Fruit fly (Drosophila melanogaster) whole organism, prepupa: ENCODE data around the gene AnxB9.

Experiments
- Blimp-1 ChIP-seq: fragments of 200-800 bp; sonication (Bioruptor generic); optimal IDR thresholded peaks from 3 replicates; lab custom pipeline; 2017; ENCODE audit warnings: missing biosample characterization, missing genetic modification characterization, mild to moderate bottlenecking, moderate library complexity, missing genetic modification reagents
- CG10631 ChIP-seq: fragments of 200-800 bp; sonication (Bioruptor generic); optimal IDR thresholded peaks from 2 replicates; lab custom pipeline; 2016; ENCODE audit warnings: missing biosample characterization, missing genetic modification characterization
- CG11762 ChIP-seq: fragments of 200-800 bp; sonication (Bioruptor generic); optimal IDR thresholded peaks from 3 replicates; lab custom pipeline; 2016; ENCODE audit warnings: missing biosample characterization, missing genetic modification characterization; ENCODE audit not compliant: insufficient read depth
- CG16779 ChIP-seq: fragments of 200-800 bp; sonication (Bioruptor generic); optimal IDR thresholded peaks from 3 replicates; lab custom pipeline; 2017; ENCODE audit warnings: missing biosample characterization, mild to moderate bottlenecking, missing genetic modification characterization
- CG31627 ChIP-seq: fragments of 200-800 bp; sonication (Bioruptor generic); optimal IDR thresholded peaks from 3 replicates; lab custom pipeline; 2016; ENCODE audit warnings: missing biosample characterization, missing genetic modification characterization
- CG34406 ChIP-seq: fragments of 200-800 bp; sonication (Bioruptor generic); optimal IDR thresholded peaks from 3 replicates; lab custom pipeline; 2016; ENCODE audit warnings: missing biosample characterization, missing genetic modification characterization
- CG3919 ChIP-seq: fragments of 200-800 bp; sonication (Bioruptor generic); optimal IDR thresholded peaks from 3 replicates; lab custom pipeline; 2016; ENCODE audit warnings: missing biosample characterization, missing genetic modification characterization
- CG4318 ChIP-seq: fragments of 200-800 bp; sonication (Bioruptor generic); optimal IDR thresholded peaks from 3 replicates; lab custom pipeline; 2017; ENCODE audit warnings: missing biosample characterization, mild to moderate bottlenecking, missing genetic modification characterization
- CG6163 ChIP-seq: fragments of 200-800 bp; sonication (Bioruptor generic); IDR thresholded peaks from 3 replicates; pipeline ENCODE4 v1.3.6; 2022; ENCODE audit warnings: missing biosample characterization, missing genetic modification characterization
- CG6276 ChIP-seq: fragments of 200-800 bp; sonication (Bioruptor generic); optimal IDR thresholded peaks from 2 replicates; lab custom pipeline; 2017; ENCODE audit warnings: missing biosample characterization, mild to moderate bottlenecking, missing genetic modification characterization
- CG6792 ChIP-seq: fragments of 200-800 bp; sonication (Bioruptor generic); optimal IDR thresholded peaks from 3 replicates; lab custom pipeline; 2016; ENCODE audit warnings: missing biosample characterization, missing genetic modification characterization
- CG6808 ChIP-seq: fragments of 200-800 bp; sonication (Bioruptor generic); optimal IDR thresholded peaks from 3 replicates; lab custom pipeline; 2017; ENCODE audit warnings: missing biosample characterization, missing genetic modification characterization, mild to moderate bottlenecking, moderate library complexity, missing genetic modification reagents
- CG6854 ChIP-seq: fragments of 200-800 bp; sonication (Bioruptor generic); optimal IDR thresholded peaks from 2 replicates; lab custom pipeline; 2017; ENCODE audit warnings: missing biosample characterization, mild to moderate bottlenecking, missing genetic modification characterization
- CG7368 ChIP-seq: fragments of 200-800 bp; sonication (Bioruptor generic); optimal IDR thresholded peaks from 3 replicates; lab custom pipeline; 2016; ENCODE audit warnings: missing biosample characterization, missing genetic modification characterization
- CG8119 ChIP-seq: fragments of 200-800 bp; sonication (Bioruptor generic); IDR thresholded peaks from 3 replicates; pipeline ENCODE4 v1.3.6; 2022; ENCODE audit warnings: missing biosample characterization, missing genetic modification characterization
- CG8319 ChIP-seq: fragments of 200-800 bp; sonication (Bioruptor generic); optimal IDR thresholded peaks from 3 replicates; lab custom pipeline; 2016; ENCODE audit warnings: missing biosample characterization, missing genetic modification characterization
- CG8632 ChIP-seq: fragments of 200-800 bp; sonication (Bioruptor generic); optimal IDR thresholded peaks from 3 replicates; lab custom pipeline; 2016; ENCODE audit warnings: missing biosample characterization, missing genetic modification characterization
- CG9139 ChIP-seq: fragments of 200-800 bp; sonication (Bioruptor generic); optimal IDR thresholded peaks from 3 replicates; lab custom pipeline; 2017; ENCODE audit warnings: missing biosample characterization, mild to moderate bottlenecking, missing genetic modification characterization
- Eip75B ChIP-seq: fragments of 200-800 bp; sonication (Bioruptor generic); optimal IDR thresholded peaks from 3 replicates; lab custom pipeline; 2016; ENCODE audit warnings: missing biosample characterization, missing genetic modification characterization
- Eip78C ChIP-seq: fragments of 200-800 bp; sonication (Bioruptor generic); peaks from one replicate; lab custom pipeline; 2016; ENCODE audit warnings: missing biosample characterization, missing genetic modification characterization
- Eip93F ChIP-seq: fragments of 200-800 bp; sonication (Bioruptor generic); optimal IDR thresholded peaks from 2 replicates; lab custom pipeline; 2016; ENCODE audit warnings: missing biosample characterization, mild to moderate bottlenecking, missing genetic modification characterization
- Ets21C ChIP-seq: fragments of 200-800 bp; sonication (Bioruptor generic); optimal IDR thresholded peaks from 3 replicates; lab custom pipeline; 2016; ENCODE audit warnings: missing biosample characterization, missing genetic modification characterization
- Ets96B ChIP-seq: fragments of 200-800 bp; optimal IDR thresholded peaks from 2 replicates; lab custom pipeline; 2019; ENCODE audit warnings: missing biosample characterization, mild to moderate bottlenecking, missing genetic modification characterization, moderate library complexity
- Gug ChIP-seq: fragments of 200-800 bp; sonication (Bioruptor generic); IDR thresholded peaks from 2 replicates; pipeline ENCODE4 v1.3.6; 2022; ENCODE audit warnings: missing biosample characterization, missing genetic modification characterization
- Hr38 ChIP-seq: sonication (Bioruptor generic); optimal IDR thresholded peaks from 2 replicates; lab custom pipeline; 2016; ENCODE audit warnings: missing biosample characterization, missing genetic modification characterization
- Hr39 ChIP-seq: fragments of 200-800 bp; sonication (Bioruptor generic); optimal IDR thresholded peaks from 2 replicates; lab custom pipeline; 2016; ENCODE audit warnings: missing biosample characterization, missing genetic modification characterization
- Met ChIP-seq: fragments of 200-800 bp; sonication (Bioruptor generic); optimal IDR thresholded peaks from 3 replicates; lab custom pipeline; 2016; ENCODE audit warnings: missing biosample characterization, missing genetic modification characterization
- OdsH ChIP-seq: fragments of 200-800 bp; sonication (Bioruptor generic); optimal IDR thresholded peaks from 3 replicates; lab custom pipeline; 2016; ENCODE audit warnings: missing biosample characterization, missing genetic modification characterization
- Smox ChIP-seq: fragments of 200-800 bp; sonication (Bioruptor generic); optimal IDR thresholded peaks from 3 replicates; lab custom pipeline; 2016; ENCODE audit warnings: missing biosample characterization, missing genetic modification characterization
- Sox102F ChIP-seq: fragments of 200-800 bp; sonication (Bioruptor generic); optimal IDR thresholded peaks from 2 replicates; lab custom pipeline; 2016; ENCODE audit warnings: missing biosample characterization, mild to moderate bottlenecking, missing genetic modification characterization
- Sox14 ChIP-seq: fragments of 200-800 bp; sonication (Bioruptor generic); optimal IDR thresholded peaks from 3 replicates; lab custom pipeline; 2016; ENCODE audit warnings: missing biosample characterization, missing genetic modification characterization
- Sox15 ChIP-seq: fragments of 200-800 bp; sonication (Bioruptor generic); optimal IDR thresholded peaks from 3 replicates; lab custom pipeline; 2016; ENCODE audit warnings: missing biosample characterization, missing genetic modification characterization
- acj6 ChIP-seq: fragments of 200-800 bp; sonication (Bioruptor generic); optimal IDR thresholded peaks from 3 replicates; lab custom pipeline; 2016; ENCODE audit warnings: missing biosample characterization, missing genetic modification characterization
- dsx ChIP-seq: fragments of 200-800 bp; optimal IDR thresholded peaks from 3 replicates; lab custom pipeline; 2019; ENCODE audit warnings: missing biosample characterization, mild to moderate bottlenecking, missing genetic modification characterization, moderate library complexity; ENCODE audit not compliant: poor library complexity, severe bottlenecking
- eg ChIP-seq: fragments of 200-800 bp; sonication (Bioruptor generic); IDR thresholded peaks from 3 replicates; pipeline ENCODE4 v1.3.6; 2022; ENCODE audit warnings: missing biosample characterization, missing genetic modification characterization
- esn ChIP-seq: fragments of 200-800 bp; sonication (Bioruptor generic); optimal IDR thresholded peaks from 2 replicates; lab custom pipeline; 2016; ENCODE audit warnings: missing biosample characterization, mild to moderate bottlenecking, missing genetic modification characterization, moderate library complexity
- fd85E ChIP-seq: fragments of 200-800 bp; sonication (Bioruptor generic); optimal IDR thresholded peaks from 3 replicates; lab custom pipeline; 2016; ENCODE audit warnings: missing biosample characterization, missing genetic modification characterization
- fkh ChIP-seq: fragments of 200-800 bp; sonication (Bioruptor generic); optimal IDR thresholded peaks from 3 replicates; lab custom pipeline; 2017; ENCODE audit warnings: missing biosample characterization, mild to moderate bottlenecking, missing genetic modification characterization, moderate library complexity
- lz ChIP-seq: fragments of 200-800 bp; sonication (Bioruptor generic); optimal IDR thresholded peaks from 3 replicates; lab custom pipeline; 2016; ENCODE audit warnings: missing biosample characterization, missing genetic modification characterization
- net ChIP-seq: fragments of 200-800 bp; sonication (Bioruptor generic); optimal IDR thresholded peaks from 3 replicates; lab custom pipeline; 2016; ENCODE audit warnings: missing biosample characterization, missing genetic modification characterization
- pdm3 ChIP-seq: fragments of 200-800 bp; sonication (Bioruptor generic); optimal IDR thresholded peaks from 3 replicates; lab custom pipeline; 2016; ENCODE audit warnings: missing biosample characterization, missing genetic modification characterization
- salr ChIP-seq, 2 experiments: fragments of 200-800 bp; sonication (Bioruptor generic); optimal IDR thresholded peaks; 3 replicates each; lab custom pipeline; 2016 to 2018; ENCODE audit warnings: missing biosample characterization in 2 of 2, missing genetic modification characterization in 2 of 2, mild to moderate bottlenecking in 1 of 2
- spab ChIP-seq: fragments of 200-800 bp; sonication (Bioruptor generic); optimal IDR thresholded peaks from 2 replicates; lab custom pipeline; 2017; ENCODE audit warnings: missing biosample characterization, mild to moderate bottlenecking, missing genetic modification characterization, missing genetic modification reagents
- ss ChIP-seq, 2 experiments: fragments of 200-800 bp; sonication (Bioruptor generic); optimal IDR thresholded peaks; 2 replicates in 1 of 2; 3 replicates in 1 of 2; lab custom pipeline; 2017 to 2018; ENCODE audit warnings: mild to moderate bottlenecking in 2 of 2, missing biosample characterization in 2 of 2, missing genetic modification characterization in 2 of 2, moderate library complexity in 1 of 2
- svp ChIP-seq: fragments of 200-800 bp; sonication (Bioruptor generic); peaks from one replicate; lab custom pipeline; 2016; ENCODE audit warnings: missing biosample characterization, missing genetic modification characterization

The AnxB9 gene

DNA sequence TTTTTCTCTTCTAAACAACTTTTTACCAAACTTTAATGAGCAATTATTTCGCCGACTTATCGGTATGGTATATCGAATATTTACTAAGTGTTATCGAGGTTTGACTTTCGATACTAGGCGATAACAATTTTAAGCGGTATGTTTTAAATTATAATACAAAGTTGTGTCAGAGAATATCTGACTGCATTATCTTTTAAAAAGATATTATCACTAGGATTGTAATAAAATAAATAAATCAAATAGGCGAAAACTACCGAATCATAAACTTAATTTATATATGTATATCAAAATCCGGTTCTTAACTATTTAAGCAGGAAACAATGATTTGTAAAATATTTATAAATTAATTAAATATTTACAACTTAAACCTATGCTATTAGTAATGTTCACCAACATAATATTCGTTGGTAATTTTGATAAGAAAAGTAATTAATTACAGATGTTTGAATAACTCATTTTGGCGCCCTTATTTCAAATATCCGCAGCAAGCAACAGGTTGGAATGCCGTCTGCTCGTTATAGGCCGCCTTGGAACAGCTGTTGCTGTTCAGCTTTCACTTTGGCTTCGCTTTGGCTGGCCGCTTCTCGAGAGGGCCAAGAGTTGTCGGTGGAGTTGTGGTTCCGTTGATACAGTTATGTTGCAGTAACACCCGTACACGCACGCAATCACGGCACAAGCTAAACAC lies 43.0 kb downstream of the AnxB9 start, which contains the start of the genes Sec15 and rtet (continued):
- TF ChIP-seq Sox15 (GFP tag; lab: Kevin White, UChicago) = no peak
- no peak for TF ChIP-seq CG34406 (GFP tag; lab: Kevin White, UChicago)
- TF ChIP-seq eg = no peak
- no peak for TF ChIP-seq salr (GFP tag; optimal IDR thresholded peaks at IDR 0.05; lab: Kevin White, UChicago)
- TF ChIP-seq fkh (GFP tag; lab: Kevin White, UChicago) = no peak
- no peak for TF ChIP-seq Met
- TF ChIP-seq CG31627 (GFP tag; lab: Kevin White, UChicago) = peak; percentile 47
- no peak for TF ChIP-seq Smox
- no peak for TF ChIP-seq pdm3 (GFP tag; lab: Kevin White, UChicago)
- TF ChIP-seq CG4318 (GFP tag; lab: Kevin White, UChicago) = no peak
- peak; percentile 85 for TF ChIP-seq svp (GFP tag; lab: Kevin White, UChicago)
- TF ChIP-seq Sox14 = peak; percentile 60
- TF ChIP-seq Hr39 (GFP tag; lab: Kevin White, UChicago) = peak; percentile 55

DNA sequence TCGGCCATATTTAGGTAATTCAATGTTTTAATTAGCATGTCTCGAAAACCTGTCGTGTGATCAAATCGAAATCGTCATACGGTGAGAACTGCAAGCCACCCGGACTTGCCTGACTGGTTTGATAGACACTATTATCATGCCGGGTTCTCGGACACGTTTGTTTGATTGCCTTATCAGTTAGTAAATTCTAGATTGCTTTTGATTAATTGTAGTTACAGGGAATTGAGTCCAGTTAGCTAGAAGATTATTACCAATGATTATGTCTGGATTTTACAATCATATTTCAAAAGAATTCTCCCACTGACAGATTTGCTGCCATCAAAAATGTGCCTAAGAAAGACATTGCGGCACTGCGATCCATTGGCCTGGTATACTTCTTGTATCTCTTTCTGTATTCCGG lies 44.7 kb downstream of the AnxB9 start:
- TF ChIP-seq dsx (GFP tag; lab: Kevin White, UChicago) (no peak), Met (no peak), CG6163 (GFP tag; lab: Robert Waterston, UW) (no peak), CG16779 (tag; lab: Kevin White, UChicago) (no peak), Ets96B (tag; lab: Kevin White, UChicago) (no peak), CG6808 (GFP tag; lab: Kevin White, UChicago) (no peak), CG6854 (GFP tag; lab: Kevin White, UChicago) (no peak)

DNA sequence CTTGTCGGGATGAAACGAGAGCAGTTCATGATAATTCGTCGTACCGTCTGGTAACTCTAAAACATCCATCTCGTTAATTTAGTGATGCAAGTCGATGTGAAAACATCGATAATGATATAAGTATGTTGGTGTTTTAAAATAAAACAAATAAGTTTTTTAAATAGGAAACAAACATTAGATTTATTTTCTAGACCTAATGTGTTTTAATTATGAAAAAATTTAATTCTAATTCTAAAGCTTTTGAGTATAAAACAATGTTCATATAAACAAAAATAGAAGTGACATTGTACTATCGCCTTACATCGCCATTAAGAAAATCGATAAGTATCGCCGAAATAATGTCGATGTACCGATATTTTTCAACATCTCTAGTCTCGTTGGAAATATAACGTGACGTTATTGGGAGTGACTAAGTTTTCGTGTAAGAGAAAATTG lies 46.0 kb downstream of the AnxB9 start, which contains the start of gene Rab11:
Rab11 (plus strand) TSS at position 363 of the 435 bp plus-strand sequence.
- TF ChIP-seq CG7368 (GFP tag; lab: Kevin White, UChicago) (no peak), CG4318 (GFP tag; lab: Kevin White, UChicago) (no peak), Ets96B (tag; lab: Kevin White, UChicago) (no peak), CG3919 (peak; percentile 48), CG6163 (GFP tag; lab: Robert Waterston, UW) (no peak; the same call in 2 of the 3 replicates), acj6 (peak; percentile 48), CG6792 (GFP tag; lab: Kevin White, UChicago) (peak; percentile 31), CG11762 (GFP tag; lab: Kevin White, UChicago) (peak; percentile 1), spab (GFP tag; lab: Kevin White, UChicago) (no peak), CG34406 (GFP tag; lab: Kevin White, UChicago) (no peak), Gug (GFP tag; lab: Robert Waterston, UW) (no peak), CG31627 (GFP tag; lab: Kevin White, UChicago) (peak; percentile 48), Sox102F (peak; percentile 8), CG6276 (GFP tag; lab: Kevin White, UChicago) (no peak), Blimp-1 (GFP tag; lab: Kevin White, UChicago) (no peak), ss (GFP tag; optimal IDR thresholded peaks at IDR 0.05; lab: Kevin White, UChicago) (no peak), Eip75B (GFP tag; lab: Kevin White, UChicago) (no peak), OdsH (peak; percentile 52), Sox14 (peak; percentile 39), CG8119 (GFP tag; lab: Robert Waterston, UW) (no peak), fkh (GFP tag; lab: Kevin White, UChicago) (peak; percentile 11), fd85E (no peak), CG8632 (GFP tag; lab: Kevin White, UChicago) (peak; percentile 11), CG6854 (GFP tag; lab: Kevin White, UChicago) (no peak), Eip78C (peak; percentile 49), eg (no peak), Met (peak; percentile 47), CG6808 (GFP tag; lab: Kevin White, UChicago) (no peak), salr (GFP tag; optimal IDR thresholded peaks at IDR 0.05; lab: Kevin White, UChicago) (no peak), CG9139 (GFP tag; lab: Kevin White, UChicago) (no peak), net (GFP tag; lab: Kevin White, UChicago) (no peak), lz (GFP tag; lab: Kevin White, UChicago) (peak; percentile 45), Ets21C (no peak), esn (GFP tag; lab: Kevin White, UChicago) (peak; percentile 64), Hr38 (GFP tag; lab: Kevin White, UChicago) (no peak), CG10631 (GFP tag; lab: Kevin White, UChicago) (peak; percentile 53), Eip93F (GFP tag; lab: Kevin White, UChicago) (no peak), CG8319 (GFP tag; lab: Kevin White, UChicago) (no peak), CG16779 (tag; lab: Kevin White, UChicago) (no peak), pdm3 (GFP tag; lab: Kevin White, UChicago) (no peak)
